Worm (Caenorhabditis elegans): Measurements from ENCODE around the gene fbxc-48.

fbxc-48 gene

ce11 chrII:740808-741207 lies at the start of gene fbxc-48:
Gene fbxc-48 (minus strand): TSS chrII:740908.
- no peak for TF ChIP-seq him-1 (tag; optimal IDR thresholded peaks at IDR 0.05)
- TF ChIP-seq W03F9.2 (tag; optimal IDR thresholded peaks at IDR 0.05): no peak

ce11 chrII:788139-788538 lies 47.4 kb upstream of the fbxc-48 start, which contains the start of gene F46F5.15:
Gene F46F5.15 (plus strand): TSS chrII:788439.
- TF ChIP-seq dao-5 (tag; optimal IDR thresholded peaks at IDR 0.05) (no peak), W03F9.2 (tag; optimal IDR thresholded peaks at IDR 0.05) (no peak)

DNA sequence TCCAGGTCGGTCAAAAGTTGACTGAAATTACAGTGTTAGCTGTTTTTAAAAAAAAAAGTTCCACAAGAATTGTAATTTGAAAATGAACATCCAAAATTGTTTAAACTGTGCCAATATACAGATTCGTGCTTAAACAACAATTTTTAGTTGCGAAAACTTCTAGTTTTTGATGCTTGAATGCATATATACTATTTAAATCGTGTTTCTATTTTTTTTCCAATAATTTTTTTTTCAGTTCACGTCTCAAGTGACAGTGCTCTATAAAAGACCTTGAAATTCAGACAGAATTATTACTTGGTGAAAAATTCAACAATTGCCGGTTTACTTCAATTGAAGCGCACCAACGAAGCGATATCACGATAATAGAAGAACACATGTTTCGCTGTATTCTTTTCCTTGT lies 46.2 kb upstream of the fbxc-48 start, which contains the start of gene F46F5.16:
TSS of gene F46F5.16 (plus strand) at position 301 of the 400 bp plus-strand sequence.
- TF ChIP-seq dao-5 (tag; optimal IDR thresholded peaks at IDR 0.05) (no peak), W03F9.2 (tag; optimal IDR thresholded peaks at IDR 0.05) (no peak), him-1 (tag; optimal IDR thresholded peaks at IDR 0.05) (no peak)

DNA sequence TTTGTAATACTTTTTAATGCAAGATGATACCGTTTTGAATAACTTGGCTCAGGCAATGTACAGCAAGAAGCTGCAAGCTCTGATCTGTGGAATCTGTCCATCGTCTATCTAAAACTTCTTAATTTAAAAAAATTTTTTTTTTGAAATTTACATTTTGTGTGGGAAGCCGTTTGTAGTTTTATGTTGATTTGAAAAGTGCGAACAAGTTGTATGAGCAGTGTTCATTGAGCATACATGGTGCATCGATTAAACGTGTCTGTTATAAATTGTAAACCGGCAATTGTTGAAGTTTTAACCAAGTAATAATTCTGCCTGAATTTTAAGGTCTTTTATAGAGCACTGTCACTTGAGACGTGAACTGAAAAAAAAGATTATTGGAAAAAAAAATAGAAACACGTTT lies 42.8 kb upstream of the fbxc-48 start, which contains the start of gene Y39F10A.6:
TSS of gene Y39F10A.6 (minus strand) at position 101 of the 400 bp plus-strand sequence.
- TF ChIP-seq W03F9.2 (tag; optimal IDR thresholded peaks at IDR 0.05): no peak
- TF ChIP-seq him-1 (tag; optimal IDR thresholded peaks at IDR 0.05): no peak
- TF ChIP-seq dao-5 (tag; optimal IDR thresholded peaks at IDR 0.05): no peak

- TF ChIP-seq him-1 (tag; optimal IDR thresholded peaks at IDR 0.05) (no peak), W03F9.2 (tag; optimal IDR thresholded peaks at IDR 0.05) (no peak), dao-5 (tag; optimal IDR thresholded peaks at IDR 0.05) (no peak)
Measured at ce11 chrII:782903-783302, 42.2 kb upstream of the fbxc-48 start, which contains the start of gene Y39F10A.3. Gene Y39F10A.3 (minus strand): TSS chrII:783003.

DNA sequence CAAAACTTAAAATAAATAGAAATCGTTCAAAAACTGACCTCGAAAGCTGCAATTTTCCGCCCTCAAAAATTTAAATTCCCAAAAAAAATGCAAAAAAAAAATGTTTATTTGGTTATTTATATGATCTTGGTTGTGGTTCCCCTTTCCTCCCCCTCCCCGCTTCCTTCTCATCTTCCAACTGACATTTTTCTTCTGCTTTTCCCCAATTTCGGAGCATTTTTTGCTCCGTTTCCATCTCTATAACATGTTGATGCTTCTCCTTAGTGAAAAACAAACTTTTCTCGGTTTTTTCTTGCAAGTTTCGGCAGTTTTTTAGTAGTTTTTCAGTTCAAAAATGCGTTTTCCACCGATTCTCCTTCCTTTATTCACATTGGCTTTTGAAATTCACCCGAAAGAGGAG lies 34.3 kb upstream of the fbxc-48 start, which contains the start of gene Y39F10A.1:
TSS of gene Y39F10A.1 (plus strand) at position 301 of the 400 bp plus-strand sequence.
- TF ChIP-seq W03F9.2 (tag; optimal IDR thresholded peaks at IDR 0.05) (no peak), dao-5 (tag; optimal IDR thresholded peaks at IDR 0.05) (no peak), him-1 (tag; optimal IDR thresholded peaks at IDR 0.05) (no peak)

DNA sequence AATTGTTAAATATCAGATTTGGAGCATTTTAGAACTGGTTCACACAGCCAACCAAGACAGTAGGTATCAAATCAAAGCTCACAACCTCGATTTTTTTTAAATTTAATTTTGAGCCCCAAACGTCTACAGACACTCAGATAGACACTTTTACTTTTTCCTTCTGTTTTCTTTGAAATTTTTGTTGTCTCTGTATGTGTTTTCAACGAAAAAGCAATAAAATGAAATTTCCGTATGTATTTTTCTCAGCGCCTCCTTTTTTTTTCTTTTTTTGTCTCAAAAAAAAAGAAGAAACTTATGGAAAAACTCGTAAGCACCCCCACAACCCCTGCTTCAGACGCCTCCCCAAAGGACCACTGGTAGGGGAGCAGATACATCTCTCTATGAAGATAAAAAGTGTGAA lies 33.1 kb upstream of the fbxc-48 start:
- TF ChIP-seq W03F9.2 (tag; optimal IDR thresholded peaks at IDR 0.05) (no peak), him-1 (tag; optimal IDR thresholded peaks at IDR 0.05) (no peak), dao-5 (tag; optimal IDR thresholded peaks at IDR 0.05) (no peak)

DNA sequence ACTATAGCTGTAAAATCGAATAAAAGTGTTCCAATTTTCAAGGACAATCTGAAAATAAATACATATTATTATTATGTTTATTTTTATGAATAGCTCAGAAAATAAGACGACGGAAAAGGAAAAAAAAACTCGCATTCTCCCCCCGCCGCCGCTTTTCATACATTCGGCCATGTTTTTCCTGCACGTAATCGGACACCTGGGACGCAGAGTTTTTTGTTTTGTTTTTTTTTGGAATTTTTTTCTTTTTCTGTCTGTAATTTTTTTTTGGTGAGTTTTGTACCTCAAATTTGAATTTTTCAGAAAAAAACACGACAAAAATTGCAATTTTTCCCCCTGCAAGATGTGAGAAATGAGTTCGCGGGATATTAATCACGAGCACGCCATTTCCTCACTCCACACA lies 29.5 kb upstream of the fbxc-48 start, which contains the start of gene C08G5.6:
TSS of gene C08G5.6 (plus strand) at position 301 of the 400 bp plus-strand sequence.
- TF ChIP-seq W03F9.2 (tag; optimal IDR thresholded peaks at IDR 0.05): no peak
- no peak for TF ChIP-seq dao-5 (tag; optimal IDR thresholded peaks at IDR 0.05)
- TF ChIP-seq him-1 (tag; optimal IDR thresholded peaks at IDR 0.05): no peak

DNA sequence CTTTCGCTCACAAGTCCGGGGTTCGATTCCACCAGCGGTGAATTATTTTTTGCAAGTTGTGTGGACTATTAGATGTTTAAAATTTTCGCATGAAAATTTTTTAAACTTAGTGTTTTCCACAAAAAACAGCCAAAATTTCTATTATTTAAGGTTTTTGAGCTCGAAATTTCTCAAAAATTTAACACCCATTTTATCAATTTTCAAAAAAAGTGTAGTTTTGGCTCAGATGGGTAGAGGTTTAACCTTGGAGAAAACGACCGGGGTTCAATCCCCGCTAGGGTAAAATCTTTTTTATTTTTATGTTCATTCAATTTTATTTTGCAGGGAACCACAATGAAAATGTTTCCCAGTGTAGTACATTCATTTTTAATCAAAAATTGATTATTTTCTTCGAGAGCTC lies 28.5 kb upstream of the fbxc-48 start:
- no peak for TF ChIP-seq him-1 (tag; optimal IDR thresholded peaks at IDR 0.05)
- TF ChIP-seq W03F9.2 (tag; optimal IDR thresholded peaks at IDR 0.05): no peak
- TF ChIP-seq dao-5 (tag; optimal IDR thresholded peaks at IDR 0.05): no peak

- TF ChIP-seq dao-5 (tag; optimal IDR thresholded peaks at IDR 0.05): no peak
- no peak for TF ChIP-seq W03F9.2 (tag; optimal IDR thresholded peaks at IDR 0.05)
- TF ChIP-seq him-1 (tag; optimal IDR thresholded peaks at IDR 0.05): no peak
Measured at ce11 chrII:765219-765618, 24.5 kb upstream of the fbxc-48 start, which contains the start of gene C08G5.7. Gene C08G5.7 (minus strand): TSS chrII:765319.

- TF ChIP-seq dao-5 (tag; optimal IDR thresholded peaks at IDR 0.05): no peak
- TF ChIP-seq him-1 (tag; optimal IDR thresholded peaks at IDR 0.05): no peak
- TF ChIP-seq W03F9.2 (tag; optimal IDR thresholded peaks at IDR 0.05): no peak
Measured at ce11 chrII:764385-764784, 23.7 kb upstream of the fbxc-48 start.

- no peak for TF ChIP-seq W03F9.2 (tag; optimal IDR thresholded peaks at IDR 0.05)
- no peak for TF ChIP-seq him-1 (tag; optimal IDR thresholded peaks at IDR 0.05)
- TF ChIP-seq dao-5 (tag; optimal IDR thresholded peaks at IDR 0.05): no peak
Measured at ce11 chrII:762942-763341, 22.2 kb upstream of the fbxc-48 start.

- TF ChIP-seq dao-5 (tag; optimal IDR thresholded peaks at IDR 0.05): no peak
- TF ChIP-seq him-1 (tag; optimal IDR thresholded peaks at IDR 0.05): no peak
- no peak for TF ChIP-seq W03F9.2 (tag; optimal IDR thresholded peaks at IDR 0.05)
Measured at ce11 chrII:760276-760675, 19.6 kb upstream of the fbxc-48 start.

ce11 chrII:759788-760187 lies 19.1 kb upstream of the fbxc-48 start:
- no peak for TF ChIP-seq dao-5 (tag; optimal IDR thresholded peaks at IDR 0.05)
- TF ChIP-seq him-1 (tag; optimal IDR thresholded peaks at IDR 0.05): peak; percentile 79

DNA sequence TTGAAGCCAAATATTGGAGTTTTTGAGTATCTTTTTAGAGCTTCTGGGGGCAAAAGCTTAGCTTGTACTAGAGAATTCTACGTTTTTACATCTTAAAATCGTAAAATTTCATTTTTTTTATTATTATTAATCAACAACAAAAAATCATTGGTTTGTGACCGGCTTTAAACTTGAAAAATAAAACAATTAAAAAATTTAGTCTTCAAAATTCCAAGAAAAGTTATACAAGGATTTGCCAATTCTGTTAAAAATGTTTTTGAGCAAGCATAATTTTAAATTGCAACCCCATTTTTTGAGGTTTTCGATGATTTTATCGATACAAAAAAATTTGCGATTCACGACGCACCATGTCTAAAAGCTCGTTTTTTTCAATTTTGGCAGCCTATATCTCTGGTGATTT lies 16.5 kb upstream of the fbxc-48 start:
- TF ChIP-seq W03F9.2 (tag; optimal IDR thresholded peaks at IDR 0.05) (no peak), him-1 (tag; optimal IDR thresholded peaks at IDR 0.05) (no peak), dao-5 (tag; optimal IDR thresholded peaks at IDR 0.05) (no peak)

All from whole organism, L4/young adult.